Worm (Caenorhabditis elegans) whole organism, L4/young adult: ENCODE results near the gene H43I07.4.
A peak's percentile ranks its signal among the peaks of the same experiment; 100 is the strongest.
"Not testable (repeated sequence)": the region's sequence is repeated elsewhere in the genome, so short reads cannot be mapped to it uniquely, and the experiment has no call there.

Source experiments
- W03F9.2 ChIP-seq: fragments of 150-350 bp; optimal IDR thresholded peaks from 2 replicates; lab custom pipeline; 2014; ENCODE audit warnings: missing biosample characterization, missing genetic modification characterization
- dao-5 ChIP-seq: sonication (generic microtip); optimal IDR thresholded peaks from 2 replicates; lab custom pipeline; 2016; ENCODE audit warnings: missing genotype, missing genetic modification characterization, moderate library complexity, missing compliant biosample characterization
- him-1 ChIP-seq: sonication (generic microtip); optimal IDR thresholded peaks from 2 replicates; lab custom pipeline; 2016; ENCODE audit warnings: missing genotype, missing genetic modification reagents, missing genetic modification characterization, missing compliant biosample characterization

H43I07.4 gene

DNA sequence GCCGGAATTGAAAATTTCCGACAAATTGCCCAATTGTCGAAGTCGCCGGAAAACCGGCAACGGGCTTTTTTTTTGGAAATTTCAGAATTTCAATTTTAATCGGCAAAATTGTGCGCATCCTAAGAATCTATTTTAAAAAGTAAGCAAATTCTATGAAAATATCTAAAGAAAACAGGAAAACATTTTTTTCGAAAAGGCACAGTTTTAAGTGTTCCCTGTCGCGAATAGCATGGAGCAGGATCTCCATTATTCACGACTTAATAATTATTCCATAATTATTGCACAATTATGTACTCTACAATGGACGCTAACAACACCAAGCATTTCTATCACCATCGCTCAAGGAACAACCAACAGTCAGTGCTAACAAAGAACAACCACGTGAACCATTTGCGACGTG is at the start of gene H43I07.4:
Gene H43I07.4, plus strand, starts transcription at position 301 of the 400 bp plus-strand sequence.
- TF ChIP-seq W03F9.2 (tag; lab: Kevin White, UChicago); him-1 (tag; lab: Kevin White, UChicago); dao-5: not testable (repeated sequence)

- TF ChIP-seq him-1 (tag; lab: Kevin White, UChicago) (no peak), dao-5 (no peak)
These were observed 47.9 kb upstream of the H43I07.4 start for ce11 chrV:4168045-4168444.

DNA sequence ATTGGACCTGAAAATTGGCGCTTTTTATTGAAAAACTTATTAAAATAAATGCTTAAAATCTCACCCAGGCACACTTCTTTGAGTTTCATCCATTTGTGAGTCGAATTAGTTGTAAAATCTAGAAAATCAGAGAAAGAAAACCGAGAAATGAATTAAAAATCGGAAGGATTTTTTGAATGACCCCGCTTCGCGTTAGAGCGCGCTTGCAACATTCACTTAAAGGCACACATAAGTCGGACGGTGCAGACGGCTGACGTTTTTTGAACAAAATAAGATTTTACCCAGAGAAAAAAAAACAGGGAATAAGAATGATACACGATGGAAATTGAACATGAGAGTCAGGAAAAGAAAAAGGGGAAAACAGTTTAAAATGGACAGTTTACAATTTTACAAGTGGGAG is 46.3 kb upstream of the H43I07.4 start:
- TF ChIP-seq dao-5 (no peak), him-1 (tag; lab: Kevin White, UChicago) (no peak), W03F9.2 (tag; lab: Kevin White, UChicago) (no peak)

ce11 chrV:4170138-4170537 is 45.8 kb upstream of the H43I07.4 start, which contains the start of gene Y45G5AM.7:
TSS of gene Y45G5AM.7 (minus strand) at chrV:4170238.
- TF ChIP-seq him-1 (tag; lab: Kevin White, UChicago) (no peak), W03F9.2 (tag; lab: Kevin White, UChicago) (no peak), dao-5 (no peak)

ce11 chrV:4175624-4176023 is 40.3 kb upstream of the H43I07.4 start, which contains the start of the genes coh-4 and pid-5:
TSS of gene coh-4 (minus strand) at chrV:4175640.
TSS of gene pid-5 (plus strand) at chrV:4175882.
- TF ChIP-seq W03F9.2 (tag; lab: Kevin White, UChicago), result peak; percentile 24
- TF ChIP-seq him-1 (tag; lab: Kevin White, UChicago), result no peak
- TF ChIP-seq dao-5, result no peak

DNA sequence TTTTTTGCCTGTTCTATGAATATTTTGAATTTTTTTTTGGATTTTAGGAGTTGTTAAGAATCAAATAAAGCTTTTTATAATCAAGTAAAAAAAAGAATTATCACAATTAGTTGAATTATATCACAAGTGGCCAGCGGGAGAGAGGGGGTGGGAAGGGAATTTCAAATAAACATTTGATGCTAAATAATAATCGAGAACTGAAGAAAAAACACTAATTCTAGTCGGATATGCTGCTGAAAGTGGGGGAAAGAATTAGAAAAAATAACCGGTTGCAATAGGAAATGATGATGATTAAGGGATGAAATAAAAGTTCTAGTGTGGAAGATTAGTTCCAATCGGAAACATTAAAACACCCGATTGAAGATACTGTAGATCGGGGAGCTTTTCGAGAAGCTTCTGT is 34.7 kb upstream of the H43I07.4 start:
- TF ChIP-seq W03F9.2 (tag; lab: Kevin White, UChicago) (no peak), him-1 (tag; lab: Kevin White, UChicago) (no peak)

ce11 chrV:4181727-4182126 is 34.2 kb upstream of the H43I07.4 start:
- TF ChIP-seq W03F9.2 (tag; lab: Kevin White, UChicago) (no peak), dao-5 (no peak), him-1 (tag; lab: Kevin White, UChicago) (no peak)

ce11 chrV:4182546-4182945 is 33.4 kb upstream of the H43I07.4 start:
- no peak for TF ChIP-seq W03F9.2 (tag; lab: Kevin White, UChicago)
- no peak for TF ChIP-seq dao-5
- TF ChIP-seq him-1 (tag; lab: Kevin White, UChicago), result no peak

ce11 chrV:4185885-4186284 is 30.1 kb upstream of the H43I07.4 start:
- TF ChIP-seq W03F9.2 (tag; lab: Kevin White, UChicago), result no peak
- no peak for TF ChIP-seq dao-5
- TF ChIP-seq him-1 (tag; lab: Kevin White, UChicago), result no peak

- TF ChIP-seq him-1 (tag; lab: Kevin White, UChicago) (no peak), dao-5 (no peak), W03F9.2 (tag; lab: Kevin White, UChicago) (no peak)
These were observed 29.4 kb upstream of the H43I07.4 start for ce11 chrV:4186453-4187143.

DNA sequence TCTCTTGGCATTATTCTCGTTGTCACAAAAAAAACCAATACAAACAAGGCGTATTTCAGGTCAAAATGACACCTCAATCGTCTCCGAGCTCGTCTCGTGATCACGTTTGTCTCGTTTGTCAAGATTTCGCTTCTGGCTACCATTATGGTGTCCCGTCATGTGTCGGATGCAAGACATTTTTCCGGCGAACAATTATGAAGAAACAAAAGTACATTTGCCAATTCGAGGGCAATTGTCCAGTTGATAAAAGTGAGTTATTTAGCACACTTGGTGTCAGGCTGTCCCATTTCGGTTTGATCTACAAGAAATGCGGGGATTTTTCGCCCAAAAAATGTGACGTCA is 28.8 kb upstream of the H43I07.4 start, which contains the start of gene nhr-114:
Gene nhr-114, plus strand, starts transcription at position 59 of the 342 bp plus-strand sequence.
- no peak for TF ChIP-seq dao-5
- no peak for TF ChIP-seq him-1 (tag; lab: Kevin White, UChicago)
- no peak for TF ChIP-seq W03F9.2 (tag; lab: Kevin White, UChicago)

DNA sequence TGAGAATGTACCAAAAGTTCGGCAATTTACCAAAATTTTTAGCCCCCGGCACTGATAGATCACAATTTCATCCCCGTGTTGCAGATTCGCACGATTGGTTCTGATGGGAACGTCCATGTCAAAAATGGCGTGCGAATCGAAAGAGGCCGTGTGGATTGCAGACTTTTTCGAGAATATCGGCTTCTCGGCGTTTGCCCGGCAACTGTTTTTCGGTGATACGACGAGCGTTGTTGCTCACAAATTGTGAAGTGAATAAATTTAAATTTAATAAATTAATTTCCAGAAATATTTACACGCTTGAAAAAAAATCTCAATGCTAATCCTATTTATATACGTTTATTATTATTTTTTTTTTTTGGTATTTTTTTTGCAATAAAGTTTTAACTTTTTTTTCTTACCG is 26.3 kb upstream of the H43I07.4 start:
- TF ChIP-seq W03F9.2 (tag; lab: Kevin White, UChicago), result no peak
- no peak for TF ChIP-seq dao-5
- no peak for TF ChIP-seq him-1 (tag; lab: Kevin White, UChicago)

DNA sequence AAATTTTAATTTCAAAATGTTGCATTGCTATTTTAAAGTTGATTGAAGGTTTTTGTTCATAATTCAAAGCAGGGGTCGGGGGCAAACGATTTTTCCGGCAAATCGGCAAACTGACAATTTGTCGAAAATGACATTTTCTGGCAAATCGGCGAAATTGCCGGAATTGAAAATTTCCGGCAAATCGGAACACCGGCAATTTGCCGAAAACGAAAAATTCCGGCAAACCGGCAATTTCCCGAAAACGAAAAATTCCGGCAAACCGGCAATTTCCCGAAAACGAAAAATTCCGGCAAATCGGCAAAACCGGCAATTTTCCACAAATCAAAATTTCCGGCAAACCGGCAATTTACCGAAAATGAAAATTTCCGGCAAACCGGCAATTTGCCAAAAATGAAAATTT is 25.7 kb upstream of the H43I07.4 start:
- TF ChIP-seq him-1 (tag; lab: Kevin White, UChicago) (no peak), dao-5 (no peak), W03F9.2 (tag; lab: Kevin White, UChicago) (no peak)

DNA sequence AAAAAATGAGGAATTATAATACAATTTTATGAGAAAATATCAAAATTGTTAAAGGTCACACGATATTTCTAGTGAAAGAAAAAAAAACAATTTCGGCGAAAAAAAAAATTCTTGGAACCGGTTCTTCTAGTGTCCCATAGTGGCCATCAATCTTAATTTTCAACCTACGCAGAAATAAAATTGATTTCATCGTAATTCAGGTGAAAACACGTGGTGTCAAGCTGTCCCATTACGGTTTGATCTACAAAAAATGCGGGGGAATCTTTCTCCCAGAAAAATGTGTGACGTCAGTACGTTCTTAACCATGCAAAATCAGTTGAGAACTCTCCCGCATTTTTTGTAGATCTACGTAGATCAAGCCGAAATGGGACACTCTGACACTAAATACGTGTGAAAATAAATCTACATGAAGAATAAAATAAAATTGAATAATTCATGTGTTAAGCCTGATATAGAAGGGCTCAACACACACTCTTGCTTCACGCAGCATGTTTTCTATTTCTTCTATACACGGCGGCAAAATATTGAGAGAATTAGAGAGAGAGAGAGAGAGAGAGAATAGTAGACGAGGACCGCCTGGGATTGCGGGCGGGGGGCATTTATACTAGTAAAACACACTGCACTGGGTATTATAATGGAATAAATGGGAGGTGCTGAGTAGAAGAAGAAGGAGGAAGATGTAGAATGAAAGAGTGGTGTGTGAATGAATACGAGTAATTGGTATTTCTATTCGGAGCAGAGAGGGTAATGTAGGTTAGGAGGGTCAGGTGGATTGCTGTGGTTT is 23.1 kb upstream of the H43I07.4 start:
- TF ChIP-seq W03F9.2 (tag; lab: Kevin White, UChicago) (no peak), him-1 (tag; lab: Kevin White, UChicago) (no peak), dao-5 (no peak)
